Fruit fly (Drosophila melanogaster): ENCODE results near the gene Cht11.
A peak's percentile ranks its signal among the peaks of the same experiment; 100 is the strongest.

Gene Cht11

dm6 chrX:6856332-6856995 is 7.1 kb upstream of the Cht11 start (continued):
- TF ChIP-seq GATAe (GFP tag; conservative IDR thresholded peaks at IDR 0.05) (peak; percentile 19; the same call in 1 of the 2 replicates), CG3163 (GFP tag; optimal IDR thresholded peaks at IDR 0.05) (no peak), Antp (GFP tag; optimal IDR thresholded peaks at IDR 0.05) (no peak), wor (GFP tag; IDR thresholded peaks at IDR 0.05) (peak; percentile 42), pros (GFP tag; optimal IDR thresholded peaks at IDR 0.05) (no peak), fd64A (GFP tag; optimal IDR thresholded peaks at IDR 0.05) (no peak), CG12219 (GFP tag; optimal IDR thresholded peaks at IDR 0.05) (peak; percentile 47), CG12942 (GFP tag; optimal IDR thresholded peaks at IDR 0.05) (peak; percentile 11), CG15073 (GFP tag; optimal IDR thresholded peaks at IDR 0.05) (no peak), cg (GFP tag; optimal IDR thresholded peaks at IDR 0.05) (no peak), nerfin-2 (GFP tag; IDR thresholded peaks at IDR 0.05; ENCODE audit: partially characterized antibody) (no peak), rib (GFP tag; IDR thresholded peaks at IDR 0.05) (0 out of 2 replicates have a peak, but pooled peaks have one; percentile 17), ham (GFP tag; IDR thresholded peaks at IDR 0.05) (no peak), Doc3 (GFP tag; IDR thresholded peaks at IDR 0.05; ENCODE audit: partially characterized antibody) (no peak), ERR (GFP tag; optimal IDR thresholded peaks at IDR 0.05) (no peak), gfzf (GFP tag; optimal IDR thresholded peaks at IDR 0.05) (no peak), CG31365 (tag; optimal IDR thresholded peaks at IDR 0.05) (no peak), Vsx1 (GFP tag; optimal IDR thresholded peaks at IDR 0.05) (peak; percentile 54), CG2116 (GFP tag; optimal IDR thresholded peaks at IDR 0.05) (peak; percentile 7), vvl (GFP tag; IDR thresholded peaks at IDR 0.05) (peak; percentile 89), crp (GFP tag; optimal IDR thresholded peaks at IDR 0.05) (no peak), CG2712 (tag; optimal IDR thresholded peaks at IDR 0.05) (peak; percentile 76), Dbx (GFP tag; IDR thresholded peaks at IDR 0.05) (peak; percentile 49; the same call in 1 of the 3 replicates), btn (GFP tag; optimal IDR thresholded peaks at IDR 0.05) (no peak), CG13624 (GFP tag; optimal IDR thresholded peaks at IDR 0.05) (no peak), CG34422 (GFP tag; IDR thresholded peaks at IDR 0.05) (peak; percentile 82), CG6254 (GFP tag; optimal IDR thresholded peaks at IDR 0.05) (peak; percentile 55), CG4820 (GFP tag; optimal IDR thresholded peaks at IDR 0.05) (peak; percentile 30), Dip2 (GFP tag; IDR thresholded peaks at IDR 0.05) (no peak), fu2 (GFP tag; optimal IDR thresholded peaks at IDR 0.05) (peak; percentile 7), Taf1 (GFP tag; IDR thresholded peaks at IDR 0.05) (peak; percentile 61), gt (GFP tag; IDR thresholded peaks at IDR 0.05) (no peak), CG8089 (GFP tag; optimal IDR thresholded peaks at IDR 0.05) (no peak), CG17328 (GFP tag; IDR thresholded peaks at IDR 0.05) (peak; percentile 72), odd (GFP tag; optimal IDR thresholded peaks at IDR 0.05) (peak; percentile 18), CG32532 (GFP tag; IDR thresholded peaks at IDR 0.05) (peak; percentile 79), emc (GFP tag; optimal IDR thresholded peaks at IDR 0.05) (no peak), insv (GFP tag; optimal IDR thresholded peaks at IDR 0.05) (no peak), Usf (GFP tag; optimal IDR thresholded peaks at IDR 0.05) (no peak), ase (GFP tag; IDR thresholded peaks at IDR 0.05) (peak; percentile 70), ems (GFP tag; optimal IDR thresholded peaks at IDR 0.05) (no peak), CrebB (tag; optimal IDR thresholded peaks at IDR 0.05) (peak; percentile 18), Dip3 (GFP tag; optimal IDR thresholded peaks at IDR 0.05) (no peak), CG12299 (tag; optimal IDR thresholded peaks at IDR 0.05) (peak; percentile 38), bab2 (GFP tag; optimal IDR thresholded peaks at IDR 0.05) (peak; percentile 7), esg (GFP tag; conservative IDR thresholded peaks at IDR 0.05) (peak; percentile 70), aop (GFP tag; IDR thresholded peaks at IDR 0.05) (no peak), slou (GFP tag; optimal IDR thresholded peaks at IDR 0.05) (no peak), hkb (optimal IDR thresholded peaks at IDR 0.05) (no peak), hkb (GFP tag; IDR thresholded peaks at IDR 0.05) (peak; percentile 74), grau (tag; optimal IDR thresholded peaks at IDR 0.05) (peak; percentile 79)
